Fruit fly (Drosophila melanogaster): Measurements from ENCODE around the gene Raf.

DNA sequence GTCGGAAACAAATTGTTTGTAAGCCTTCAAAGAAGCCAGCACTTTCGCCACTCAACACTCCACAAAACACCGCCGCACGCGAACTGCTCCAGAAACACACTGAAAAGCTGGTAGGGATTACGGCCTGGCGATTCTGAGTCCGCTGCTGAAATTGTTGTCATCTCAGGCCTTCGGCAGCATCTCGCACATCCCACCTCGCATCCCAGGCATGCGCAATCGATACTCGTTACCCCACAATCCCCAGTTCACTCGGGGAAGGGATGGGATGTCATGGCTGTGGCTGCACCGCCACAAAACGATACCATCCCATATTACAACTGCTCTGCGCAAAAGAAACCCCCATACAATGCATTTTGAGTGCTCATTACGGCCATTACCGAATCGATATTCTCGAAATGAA, 35.5 kb upstream of the Raf start, which contains the start of gene CG3078:
- TF ChIP-seq dl (GFP tag; optimal IDR thresholded peaks at IDR 0.05; ENCODE audit: insufficient read depth in 1 of 2, partially characterized antibody in 2 of 2) (no peak), Sp1 (GFP tag; optimal IDR thresholded peaks at IDR 0.05) (no peak), Dfd (GFP tag; optimal IDR thresholded peaks at IDR 0.05) (no peak), foxo (GFP tag; optimal IDR thresholded peaks at IDR 0.05) (no peak)

Data from whole organism, wandering third instar larva.